Worm (Caenorhabditis elegans) whole organism, late embryonic: ENCODE data around the gene T28B11.1.

ENCODE experiments used
- K02D7.2 ChIP-seq: sonication (generic microtip); optimal IDR thresholded peaks from 2 replicates; lab custom pipeline; 2017; ENCODE audit warnings: mild to moderate bottlenecking, missing genetic modification characterization, missing compliant biosample characterization
- K09A11.1 ChIP-seq: sonication (generic microtip); optimal IDR thresholded peaks from 2 replicates; lab custom pipeline; 2017; ENCODE audit warnings: antibody characterized with exemption, mild to moderate bottlenecking, missing genetic modification characterization, missing compliant biosample characterization; ENCODE audit not compliant: insufficient read depth
- Y22D7AL.16 ChIP-seq: sonication (generic microtip); optimal IDR thresholded peaks from 2 replicates; lab custom pipeline; 2016; ENCODE audit warnings: missing genetic modification characterization, missing compliant biosample characterization
- ceh-14 ChIP-seq: sonication (generic microtip); optimal IDR thresholded peaks from 2 replicates; lab custom pipeline; 2016; ENCODE audit warnings: missing genotype, missing genetic modification characterization, missing compliant biosample characterization
- ceh-18 ChIP-seq: sonication (generic microtip); optimal IDR thresholded peaks from 2 replicates; lab custom pipeline; 2016; ENCODE audit warnings: missing genetic modification characterization, missing compliant biosample characterization
- ceh-19 ChIP-seq: fragments of 200-800 bp; sonication (Bioruptor generic); optimal IDR thresholded peaks from 2 replicates; lab custom pipeline; 2018; ENCODE audit warnings: mild to moderate bottlenecking, missing genetic modification characterization, missing compliant biosample characterization
- ceh-22 ChIP-seq: sonication (generic microtip); optimal IDR thresholded peaks from 2 replicates; lab custom pipeline; 2017; ENCODE audit warnings: missing biosample characterization, missing genetic modification characterization
- ceh-24 ChIP-seq: sonication (generic microtip); optimal IDR thresholded peaks from 2 replicates; lab custom pipeline; 2016; ENCODE audit warnings: mild to moderate bottlenecking, missing genetic modification characterization, missing compliant biosample characterization
- ceh-31 ChIP-seq: sonication (generic microtip); optimal IDR thresholded peaks from 2 replicates; lab custom pipeline; 2016; ENCODE audit warnings: missing genetic modification characterization, missing compliant biosample characterization
- ceh-34 ChIP-seq: sonication (generic microtip); optimal IDR thresholded peaks from 2 replicates; lab custom pipeline; 2016; ENCODE audit warnings: mild to moderate bottlenecking, missing genetic modification characterization, missing compliant biosample characterization
- ceh-45 ChIP-seq: fragments of 200-800 bp; sonication (Bioruptor generic); IDR thresholded peaks from 2 replicates; pipeline ENCODE4 v1.3.6; 2022; ENCODE audit warnings: missing genetic modification reagents, missing genetic modification characterization, missing compliant biosample characterization
- ceh-48 ChIP-seq: sonication (generic microtip); optimal IDR thresholded peaks from 2 replicates; lab custom pipeline; 2016; ENCODE audit warnings: missing genetic modification characterization, inconsistent platforms, missing compliant biosample characterization
- ceh-9 ChIP-seq: sonication (generic microtip); optimal IDR thresholded peaks from 2 replicates; lab custom pipeline; 2016; ENCODE audit warnings: mild to moderate bottlenecking, missing genetic modification characterization, inconsistent platforms, missing compliant biosample characterization
- dmd-4 ChIP-seq: sonication (generic microtip); optimal IDR thresholded peaks from 2 replicates; lab custom pipeline; 2016; ENCODE audit warnings: borderline replicate concordance, missing genetic modification characterization, missing compliant biosample characterization
- dve-1 ChIP-seq: sonication (generic microtip); optimal IDR thresholded peaks from 2 replicates; lab custom pipeline; 2017; ENCODE audit warnings: antibody characterized with exemption, mild to moderate bottlenecking, missing genetic modification characterization, missing compliant biosample characterization
- ets-4 ChIP-seq: sonication (generic microtip); optimal IDR thresholded peaks from 2 replicates; lab custom pipeline; 2016; ENCODE audit warnings: missing genetic modification characterization, missing compliant biosample characterization
- gmeb-2 ChIP-seq: sonication (generic microtip); optimal IDR thresholded peaks from 2 replicates; lab custom pipeline; 2016; ENCODE audit warnings: missing genetic modification characterization, inconsistent platforms, missing compliant biosample characterization
- hlh-13 ChIP-seq: fragments of 200-800 bp; sonication (Bioruptor generic); optimal IDR thresholded peaks from 2 replicates; lab custom pipeline; 2018; ENCODE audit warnings: mild to moderate bottlenecking, missing genetic modification characterization, missing compliant biosample characterization
- hlh-30 ChIP-seq: sonication (generic microtip); optimal IDR thresholded peaks from 2 replicates; lab custom pipeline; 2017; ENCODE audit warnings: antibody characterized with exemption, missing genetic modification characterization, missing compliant biosample characterization; ENCODE audit not compliant: insufficient read depth
- nfya-1 ChIP-seq: sonication (generic microtip); optimal IDR thresholded peaks from 2 replicates; lab custom pipeline; 2017; ENCODE audit warnings: missing genetic modification characterization, mild to moderate bottlenecking, missing compliant biosample characterization, antibody characterized with exemption, moderate library complexity
- nhr-11 ChIP-seq: fragments of 150-350 bp; optimal IDR thresholded peaks from 2 replicates; lab custom pipeline; 2014; ENCODE audit warnings: missing biosample characterization, missing genetic modification characterization
- pat-9 ChIP-seq: fragments of 200-800 bp; sonication (Bioruptor generic); optimal IDR thresholded peaks from 2 replicates; lab custom pipeline; 2018; ENCODE audit warnings: mild to moderate bottlenecking, missing genetic modification characterization, moderate library complexity, missing compliant biosample characterization
- pax-1 ChIP-seq: fragments of 150-350 bp; optimal IDR thresholded peaks from 2 replicates; lab custom pipeline; 2014; ENCODE audit warnings: missing biosample characterization, missing genetic modification characterization
- pha-2 ChIP-seq: sonication (generic microtip); optimal IDR thresholded peaks from 2 replicates; lab custom pipeline; 2017; ENCODE audit warnings: mild to moderate bottlenecking, missing genetic modification characterization, missing compliant biosample characterization
- pros-1 ChIP-seq: fragments of 150-350 bp; optimal IDR thresholded peaks from 2 replicates; lab custom pipeline; 2014; ENCODE audit warnings: missing biosample characterization, missing genetic modification reagents, missing genetic modification characterization
- sox-4 ChIP-seq: sonication (generic microtip); optimal IDR thresholded peaks from 2 replicates; lab custom pipeline; 2017; ENCODE audit warnings: mild to moderate bottlenecking, missing genetic modification characterization, inconsistent platforms, missing compliant biosample characterization
- tbx-2 ChIP-seq: sonication (generic microtip); optimal IDR thresholded peaks from 2 replicates; lab custom pipeline; 2016; ENCODE audit warnings: missing genetic modification characterization, missing compliant biosample characterization
- tbx-7 ChIP-seq: sonication (generic microtip); optimal IDR thresholded peaks from 2 replicates; lab custom pipeline; 2016; ENCODE audit warnings: missing genotype, missing genetic modification characterization, missing compliant biosample characterization
- unc-3 ChIP-seq, 2 experiments: fragments of 200-800 bp in 1 of 2; sonication (Bioruptor generic) in 1 of 2; sonication (generic microtip) in 1 of 2; conservative IDR thresholded peaks in 1 of 2; optimal IDR thresholded peaks in 1 of 2; 2 replicates each; pipeline versions ENCODE4 v1.3.6 to Lab custom; 2016 to 2022; ENCODE audit warnings: missing compliant biosample characterization in 2 of 2, missing genetic modification characterization in 2 of 2, missing genetic modification reagents in 1 of 2
- unc-55 ChIP-seq: sonication (generic microtip); optimal IDR thresholded peaks from 2 replicates; lab custom pipeline; 2017; ENCODE audit warnings: missing biosample characterization, missing genetic modification reagents, missing genetic modification characterization
- unc-86 ChIP-seq: sonication (generic microtip); optimal IDR thresholded peaks from 2 replicates; lab custom pipeline; 2016; ENCODE audit warnings: missing genetic modification characterization, missing compliant biosample characterization
- ztf-16 ChIP-seq: sonication (generic microtip); optimal IDR thresholded peaks from 2 replicates; lab custom pipeline; 2017; ENCODE audit warnings: missing genetic modification characterization, missing compliant biosample characterization

The T28B11.1 gene

ce11 chrV:10687601-10688000, 44.6 kb downstream of the T28B11.1 start, which contains the start of gene F29F11.20:
TSS of gene F29F11.20 (plus strand) at chrV:10687901.
- TF ChIP-seq ceh-9 (tag; lab: Kevin White, UChicago), result no peak
- no peak for TF ChIP-seq ceh-24 (tag; lab: Kevin White, UChicago)
- TF ChIP-seq pha-2 (tag; lab: Kevin White, UChicago), result no peak
- TF ChIP-seq ceh-14 (tag; lab: Kevin White, UChicago), result no peak
- TF ChIP-seq pros-1, result no peak
- no peak for TF ChIP-seq ztf-16 (tag; lab: Kevin White, UChicago)
- no peak for TF ChIP-seq sox-4 (tag; lab: Kevin White, UChicago)
- TF ChIP-seq ceh-31 (tag; lab: Kevin White, UChicago), result no peak
- TF ChIP-seq dmd-4 (tag; lab: Kevin White, UChicago), result no peak
- TF ChIP-seq tbx-2 (tag; lab: Kevin White, UChicago), result no peak
- no peak for TF ChIP-seq K02D7.2 (tag; lab: Kevin White, UChicago)
- no peak for TF ChIP-seq ceh-22 (tag; lab: Kevin White, UChicago)
- TF ChIP-seq nhr-11, result no peak
- no peak for TF ChIP-seq ceh-34 (tag; lab: Kevin White, UChicago)
- no peak for TF ChIP-seq ceh-48 (tag; lab: Kevin White, UChicago)
- TF ChIP-seq pax-1 (tag; lab: Kevin White, UChicago), result no peak

ce11 chrV:10684748-10685147, 47.5 kb downstream of the T28B11.1 start:
- no peak for TF ChIP-seq tbx-7 (tag; lab: Kevin White, UChicago)

- TF ChIP-seq unc-86 (no peak), tbx-2 (tag; lab: Kevin White, UChicago) (no peak), ceh-24 (tag; lab: Kevin White, UChicago) (no peak), K02D7.2 (tag; lab: Kevin White, UChicago) (no peak), ceh-14 (tag; lab: Kevin White, UChicago) (no peak), pat-9 (tag; lab: Kevin White, UChicago) (no peak), Y22D7AL.16 (tag; lab: Kevin White, UChicago) (no peak), gmeb-2 (tag; lab: Kevin White, UChicago) (no peak), unc-55 (GFP tag; lab: Kevin White, UChicago) (no peak), ets-4 (no peak), nfya-1 (tag; lab: Kevin White, UChicago) (no peak), ceh-34 (tag; lab: Kevin White, UChicago) (no peak), ceh-45 (no peak), hlh-30 (tag; lab: Kevin White, UChicago) (no peak), K09A11.1 (tag; lab: Kevin White, UChicago) (no peak)
- TF ChIP-seq, all 69 proteins: peak for 0
Observed at ce11 chrV:10683458-10683857, 48.8 kb downstream of the T28B11.1 start.

- TF ChIP-seq ceh-18 (tag; lab: Kevin White, UChicago) (no peak), ceh-19 (GFP tag; lab: Kevin White, UChicago) (no peak), hlh-13 (GFP tag; lab: Kevin White, UChicago) (no peak), tbx-7 (tag; lab: Kevin White, UChicago) (no peak), unc-3 (GFP tag; conservative IDR thresholded peaks at IDR 0.05; lab: Robert Waterston, UW) (no peak), unc-3 (tag; optimal IDR thresholded peaks at IDR 0.05; lab: Kevin White, UChicago) (no peak), dve-1 (no peak), sox-4 (tag; lab: Kevin White, UChicago) (no peak), pros-1 (no peak)
Observed at ce11 chrV:10682122-10682521, 50.1 kb downstream of the T28B11.1 start, which contains the start of gene gsp-1. TSS of gene gsp-1 (plus strand) at chrV:10682422.
